Worm (Caenorhabditis elegans): ENCODE data around the gene twk-36.

- TF ChIP-seq nhr-11 (tag; optimal IDR thresholded peaks at IDR 0.05) (no peak), elt-2 (tag; optimal IDR thresholded peaks at IDR 0.05) (no peak), gmeb-2 (tag; optimal IDR thresholded peaks at IDR 0.05) (no peak), T23F11.4 (GFP tag; optimal IDR thresholded peaks at IDR 0.05) (no peak), pqm-1 (tag; optimal IDR thresholded peaks at IDR 0.05) (no peak), ceh-48 (tag; optimal IDR thresholded peaks at IDR 0.05) (no peak), ceh-24 (tag; optimal IDR thresholded peaks at IDR 0.05) (no peak), ama-1 (optimal IDR thresholded peaks at IDR 0.05) (no peak), hlh-30 (tag; optimal IDR thresholded peaks at IDR 0.05; ENCODE audit: insufficient read depth) (no peak), F13H6.1 (tag; optimal IDR thresholded peaks at IDR 0.05) (no peak), lin-11 (tag; optimal IDR thresholded peaks at IDR 0.05) (no peak), ceh-19 (GFP tag; optimal IDR thresholded peaks at IDR 0.05) (no peak), ceh-34 (tag; optimal IDR thresholded peaks at IDR 0.05) (no peak)
These were observed 39.8 kb downstream of the twk-36 start, which contains the start of gene srh-31 for ce11 chrV:17707022-17707421.

Measured in whole organism, late embryonic.